Worm (Caenorhabditis elegans): ENCODE results near the gene ptr-16.

The ptr-16 gene

ce11 chrV:1131880-1132623 lies 33.5 kb upstream of the ptr-16 start, which contains the start of gene W07B8.4 (continued):
- no peak for TF ChIP-seq lim-7 (GFP tag; IDR thresholded peaks at IDR 0.05)
- TF ChIP-seq egl-43 (GFP tag; IDR thresholded peaks at IDR 0.05) = no peak
- peak; percentile 31; the same call in 1 of the 2 replicates for TF ChIP-seq Y48G9A.11 (GFP tag; IDR thresholded peaks at IDR 0.05)

DNA sequence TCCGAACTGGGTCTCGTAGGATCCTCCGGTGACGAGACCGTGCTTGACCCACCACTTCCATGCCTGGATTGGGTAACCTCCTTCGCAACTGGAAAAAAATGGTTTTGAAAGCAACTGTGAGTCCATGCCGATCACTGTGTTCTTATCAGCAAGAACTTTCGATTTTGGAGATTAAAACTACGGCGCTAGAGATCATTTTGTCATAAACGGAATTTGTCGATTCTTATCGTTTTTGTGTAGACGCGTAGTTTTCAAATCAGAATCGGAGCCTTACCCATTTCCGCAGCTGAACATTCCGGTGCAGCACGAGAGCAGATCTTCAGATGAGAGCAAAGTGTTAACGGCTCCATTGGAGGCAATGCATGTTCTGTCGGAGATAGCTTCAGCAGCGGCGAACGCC lies 32.3 kb upstream of the ptr-16 start:
- TF ChIP-seq dve-1 (tag; optimal IDR thresholded peaks at IDR 0.05; ENCODE audit: insufficient read depth) (peak; percentile 11), ceh-32 (tag; optimal IDR thresholded peaks at IDR 0.05; ENCODE audit: poor library complexity) (no peak), madf-9 (GFP tag; conservative IDR thresholded peaks at IDR 0.05) (no peak), daf-16 (GFP tag; optimal IDR thresholded peaks at IDR 0.05) (no peak), daf-16 (tag; optimal IDR thresholded peaks at IDR 0.05) (peak; percentile 43), nhr-28 (tag; optimal IDR thresholded peaks at IDR 0.05) (peak; percentile 60), php-3 (GFP tag; IDR thresholded peaks at IDR 0.05) (no peak)

ce11 chrV:1133840-1134239 lies 31.7 kb upstream of the ptr-16 start, which contains the start of gene cpr-5:
TSS of gene cpr-5 (minus strand) at chrV:1134036.
- TF ChIP-seq daf-16 (GFP tag; optimal IDR thresholded peaks at IDR 0.05) = no peak
- TF ChIP-seq daf-16 (tag; optimal IDR thresholded peaks at IDR 0.05) = peak; percentile 33
- TF ChIP-seq set-16 (GFP tag; IDR thresholded peaks at IDR 0.05) = peak; percentile 9; the same call in 1 of the 2 replicates
- TF ChIP-seq dmd-6 (GFP tag; IDR thresholded peaks at IDR 0.05) = peak; percentile 67
- peak; percentile 49 for TF ChIP-seq dve-1 (tag; optimal IDR thresholded peaks at IDR 0.05; ENCODE audit: insufficient read depth)
- peak; percentile 13 for TF ChIP-seq hlh-11 (tag; optimal IDR thresholded peaks at IDR 0.05)
- no peak for TF ChIP-seq T20F7.1 (GFP tag; optimal IDR thresholded peaks at IDR 0.05)

DNA sequence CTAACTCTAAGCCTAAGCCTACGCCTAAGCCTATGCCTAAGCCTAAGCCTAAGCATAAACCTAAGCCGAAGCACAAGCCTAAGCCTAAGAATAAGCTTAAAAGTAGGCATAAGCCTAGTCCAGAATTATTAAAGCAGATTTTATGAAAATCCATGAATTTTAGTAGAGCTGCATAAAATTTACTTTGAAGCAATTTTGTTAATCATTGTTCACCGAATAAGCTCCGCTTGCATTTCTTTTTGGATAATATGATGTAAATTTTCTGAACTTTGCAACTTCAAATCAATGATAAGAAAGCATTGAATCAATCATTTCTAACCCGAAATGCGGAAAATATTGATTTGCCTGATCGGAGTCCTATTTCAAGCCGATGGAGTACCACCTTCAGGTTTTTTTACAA lies 31.2 kb upstream of the ptr-16 start, which contains the start of gene cpr-8:
TSS of gene cpr-8 (plus strand) at position 301 of the 400 bp plus-strand sequence.
- TF ChIP-seq tag-97 (GFP tag; IDR thresholded peaks at IDR 0.05) (no peak), ztf-7 (tag; optimal IDR thresholded peaks at IDR 0.05) (peak; percentile 3)

ce11 chrV:1140806-1141205 lies 24.7 kb upstream of the ptr-16 start:
- TF ChIP-seq zip-2 (tag; optimal IDR thresholded peaks at IDR 0.05) (no peak), ceh-20 (GFP tag; IDR thresholded peaks at IDR 0.05) (no peak), egl-43 (GFP tag; IDR thresholded peaks at IDR 0.05) (no peak), Y105C5A.15 (GFP tag; IDR thresholded peaks at IDR 0.05) (no peak), ceh-28 (tag; optimal IDR thresholded peaks at IDR 0.05) (no peak), aha-1 (tag) (no peak), daf-16 (GFP tag; optimal IDR thresholded peaks at IDR 0.05) (no peak), daf-16 (tag; optimal IDR thresholded peaks at IDR 0.05) (no peak), ztf-7 (tag; optimal IDR thresholded peaks at IDR 0.05) (no peak), madf-9 (GFP tag; conservative IDR thresholded peaks at IDR 0.05) (no peak)

DNA sequence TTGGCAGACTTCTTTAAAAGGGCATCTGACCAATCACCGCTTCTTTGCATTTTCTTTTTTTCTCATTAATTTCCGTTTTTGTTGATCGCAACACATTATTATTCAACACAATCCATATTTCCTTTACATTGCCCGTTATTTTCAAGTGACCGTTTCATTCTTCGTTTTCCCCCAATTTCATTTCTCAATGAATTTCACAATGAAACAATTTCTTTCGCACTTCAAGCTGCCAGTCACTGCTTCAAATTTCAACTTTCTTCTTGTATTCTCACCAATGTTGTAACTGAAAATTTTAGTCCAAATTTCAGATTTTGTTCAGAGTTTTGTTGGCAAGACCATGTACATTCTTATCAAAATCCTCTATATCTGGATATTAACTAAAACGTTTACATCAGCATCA lies 24.1 kb upstream of the ptr-16 start, which contains the start of gene cutl-22:
TSS of gene cutl-22 (plus strand) at position 301 of the 400 bp plus-strand sequence.
- no peak for TF ChIP-seq nhr-237 (tag; optimal IDR thresholded peaks at IDR 0.05)
- no peak for TF ChIP-seq tra-1 (GFP tag; IDR thresholded peaks at IDR 0.05)

DNA sequence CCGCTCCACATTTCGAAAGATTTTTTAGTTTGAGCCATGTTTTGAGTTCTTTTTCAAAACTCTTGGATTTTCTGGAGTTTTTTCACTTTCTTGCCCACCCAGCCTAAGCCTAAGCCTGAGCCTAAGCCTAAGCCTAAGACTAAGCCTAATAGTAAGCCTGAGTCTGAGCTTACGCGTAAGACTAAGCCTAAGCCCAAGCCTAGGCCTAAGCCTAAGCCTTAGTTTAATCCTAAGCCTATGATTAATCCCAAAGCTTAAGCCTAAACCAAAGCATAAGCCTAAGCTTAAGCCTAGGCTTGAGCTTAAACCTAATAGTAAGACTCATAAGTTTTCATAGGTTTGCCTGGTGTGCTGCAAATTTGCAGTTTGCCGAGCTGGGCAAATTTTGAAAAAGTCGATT lies 23.3 kb upstream of the ptr-16 start:
- TF ChIP-seq F26F4.8 (GFP tag; conservative IDR thresholded peaks at IDR 0.05) (no peak), aha-1 (tag) (peak; percentile 72)

Measured in whole organism, L4 larva.